Fruit fly (Drosophila melanogaster) whole organism, pupa: Measurements from ENCODE around the gene CG1552.

Experiments used
- CG10348 ChIP-seq: fragments of 200-800 bp; sonication (Bioruptor generic); IDR thresholded peaks from 2 replicates; pipeline ENCODE4 v1.3.6; 2022; ENCODE audit warnings: missing biosample characterization, missing genetic modification characterization
- CG17806 ChIP-seq: fragments of 200-800 bp; sonication (Bioruptor generic); optimal IDR thresholded peaks from 2 replicates; lab custom pipeline; 2018; ENCODE audit warnings: missing biosample characterization, mild to moderate bottlenecking, missing genetic modification characterization, moderate library complexity
- CG8301 ChIP-seq: fragments of 200-800 bp; sonication (Bioruptor generic); optimal IDR thresholded peaks from 2 replicates; lab custom pipeline; 2018; ENCODE audit warnings: missing biosample characterization, mild to moderate bottlenecking, missing genetic modification characterization
- CG9948 ChIP-seq: fragments of 200-800 bp; sonication (Bioruptor generic); optimal IDR thresholded peaks from 2 replicates; lab custom pipeline; 2018; ENCODE audit warnings: missing biosample characterization, mild to moderate bottlenecking, missing genetic modification characterization, moderate library complexity
- D1 ChIP-seq: fragments of 200-800 bp; sonication (Bioruptor generic); optimal IDR thresholded peaks from 2 replicates; lab custom pipeline; 2018; ENCODE audit warnings: missing biosample characterization, mild to moderate bottlenecking, missing genetic modification characterization, moderate library complexity
- EcR ChIP-seq: fragments of 200-800 bp; sonication (Bioruptor generic); optimal IDR thresholded peaks from 3 replicates; lab custom pipeline; 2019; ENCODE audit warnings: missing biosample characterization, missing genetic modification characterization, mild to moderate bottlenecking, moderate library complexity, missing genetic modification reagents
- Ets98B ChIP-seq: fragments of 200-800 bp; sonication (Bioruptor generic); IDR thresholded peaks from 2 replicates; pipeline ENCODE4 v1.3.6; 2022; ENCODE audit warnings: missing biosample characterization, missing genetic modification characterization
- Pif1A ChIP-seq: fragments of 200-800 bp; sonication (Bioruptor generic); optimal IDR thresholded peaks from 3 replicates; lab custom pipeline; 2016; ENCODE audit warnings: missing biosample characterization, missing genetic modification characterization
- Snoo ChIP-seq: fragments of 200-800 bp; sonication (Bioruptor generic); optimal IDR thresholded peaks from 3 replicates; lab custom pipeline; 2017; ENCODE audit warnings: missing biosample characterization, mild to moderate bottlenecking, missing genetic modification characterization, inconsistent platforms
- rn ChIP-seq: fragments of 200-800 bp; sonication (Bioruptor generic); IDR thresholded peaks from 2 replicates; pipeline ENCODE4 v1.3.6; 2022; ENCODE audit warnings: missing biosample characterization, missing genetic modification characterization

- no peak for TF ChIP-seq CG10348 (GFP tag; lab: Robert Waterston, UW)
- TF ChIP-seq CG9948: no peak
- no peak for TF ChIP-seq Pif1A (GFP tag; lab: Kevin White, UChicago)
- no peak for TF ChIP-seq D1 (tag; lab: Kevin White, UChicago)
- TF ChIP-seq CG17806 (tag; lab: Kevin White, UChicago): no peak
- TF ChIP-seq Snoo (tag; lab: Kevin White, UChicago): no peak
- TF ChIP-seq Ets98B: no peak
- TF ChIP-seq CG8301: no peak
- TF ChIP-seq rn (GFP tag; lab: Robert Waterston, UW): no peak
- no peak for TF ChIP-seq EcR (GFP tag; lab: Kevin White, UChicago)
Observed at dm6 chrX:11095276-11095675, 41.9 kb upstream of the CG1552 start.
